Worm (Caenorhabditis elegans) whole organism, L4/young adult: ENCODE data around the gene srh-193.

Experiments
- W03F9.2 ChIP-seq: fragments of 150-350 bp; optimal IDR thresholded peaks from 2 replicates; lab custom pipeline; 2014; ENCODE audit warnings: missing biosample characterization, missing genetic modification characterization
- dao-5 ChIP-seq: sonication (generic microtip); optimal IDR thresholded peaks from 2 replicates; lab custom pipeline; 2016; ENCODE audit warnings: missing genotype, missing genetic modification characterization, moderate library complexity, missing compliant biosample characterization
- him-1 ChIP-seq: sonication (generic microtip); optimal IDR thresholded peaks from 2 replicates; lab custom pipeline; 2016; ENCODE audit warnings: missing genotype, missing genetic modification reagents, missing genetic modification characterization, missing compliant biosample characterization

DNA sequence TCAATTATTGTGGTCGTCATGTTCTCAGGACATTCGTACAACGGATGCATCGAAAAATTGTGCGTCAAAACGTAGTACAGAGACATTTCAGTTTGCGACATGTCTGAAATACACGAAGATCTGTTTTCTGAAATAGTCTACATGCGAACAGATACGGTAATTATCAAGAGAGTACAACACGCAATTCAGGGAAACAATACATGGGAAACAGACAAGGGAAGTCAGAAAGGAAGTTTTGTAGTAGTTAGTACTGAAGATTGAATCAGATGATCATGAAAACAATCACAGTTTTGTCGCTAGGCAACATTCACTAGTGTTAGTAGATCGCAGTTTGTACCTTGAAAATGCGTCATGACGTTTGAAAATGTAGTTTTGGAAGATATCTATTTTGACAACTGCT, 39.9 kb downstream of the srh-193 start, which contains the start of gene srt-13:
- no peak for TF ChIP-seq him-1
- no peak for TF ChIP-seq W03F9.2 (tag; lab: Kevin White, UChicago)
- TF ChIP-seq dao-5: no peak
